Fruit fly (Drosophila melanogaster) whole organism, pupa: Measurements from ENCODE around the gene Acbp1.
A peak's percentile ranks its signal among the peaks of the same experiment; 100 is the strongest.

Experiments
- CG10348 ChIP-seq: fragments of 200-800 bp; sonication (Bioruptor generic); IDR thresholded peaks from 2 replicates; pipeline ENCODE4 v1.3.6; 2022; ENCODE audit warnings: missing biosample characterization, missing genetic modification characterization
- CG12605 ChIP-seq: fragments of 200-800 bp; sonication (Bioruptor generic); IDR thresholded peaks from 2 replicates; pipeline ENCODE4 v1.3.6; 2022; ENCODE audit warnings: missing biosample characterization, missing genetic modification characterization
- CG13204 ChIP-seq: fragments of 200-800 bp; sonication (Bioruptor generic); optimal IDR thresholded peaks from 2 replicates; lab custom pipeline; 2018; ENCODE audit warnings: missing biosample characterization, mild to moderate bottlenecking, missing genetic modification characterization, moderate library complexity
- CG14655 ChIP-seq: fragments of 200-800 bp; sonication (Bioruptor generic); optimal IDR thresholded peaks from 3 replicates; lab custom pipeline; 2017; ENCODE audit warnings: mild to moderate bottlenecking, missing biosample characterization, missing genetic modification reagents, missing genetic modification characterization
- CG15710 ChIP-seq: fragments of 200-800 bp; sonication (Bioruptor generic); optimal IDR thresholded peaks from 2 replicates; lab custom pipeline; 2018; ENCODE audit warnings: missing biosample characterization, mild to moderate bottlenecking, missing genetic modification characterization, moderate library complexity
- CG17806 ChIP-seq: fragments of 200-800 bp; sonication (Bioruptor generic); optimal IDR thresholded peaks from 2 replicates; lab custom pipeline; 2018; ENCODE audit warnings: missing biosample characterization, mild to moderate bottlenecking, missing genetic modification characterization, moderate library complexity
- CG32121 ChIP-seq: fragments of 200-800 bp; sonication (Bioruptor generic); IDR thresholded peaks from 2 replicates; pipeline ENCODE4 v1.3.6; 2022; ENCODE audit warnings: missing biosample characterization, missing genetic modification characterization
- CG34367 ChIP-seq: fragments of 200-800 bp; sonication (Bioruptor generic); optimal IDR thresholded peaks from 2 replicates; lab custom pipeline; 2018; ENCODE audit warnings: missing biosample characterization, mild to moderate bottlenecking, missing genetic modification characterization
- CG4496 ChIP-seq: fragments of 200-800 bp; sonication (Bioruptor generic); IDR thresholded peaks from 3 replicates; pipeline ENCODE4 v1.3.6; 2022; ENCODE audit warnings: missing biosample characterization, missing genetic modification characterization
- CG8159 ChIP-seq: fragments of 200-800 bp; sonication (Bioruptor generic); optimal IDR thresholded peaks from 3 replicates; lab custom pipeline; 2018; ENCODE audit warnings: missing biosample characterization, mild to moderate bottlenecking, missing genetic modification characterization, moderate library complexity
- CG8301 ChIP-seq: fragments of 200-800 bp; sonication (Bioruptor generic); optimal IDR thresholded peaks from 2 replicates; lab custom pipeline; 2018; ENCODE audit warnings: missing biosample characterization, mild to moderate bottlenecking, missing genetic modification characterization
- CG9948 ChIP-seq: fragments of 200-800 bp; sonication (Bioruptor generic); optimal IDR thresholded peaks from 2 replicates; lab custom pipeline; 2018; ENCODE audit warnings: missing biosample characterization, mild to moderate bottlenecking, missing genetic modification characterization, moderate library complexity
- D1 ChIP-seq: fragments of 200-800 bp; sonication (Bioruptor generic); optimal IDR thresholded peaks from 2 replicates; lab custom pipeline; 2018; ENCODE audit warnings: missing biosample characterization, mild to moderate bottlenecking, missing genetic modification characterization, moderate library complexity
- EcR ChIP-seq: fragments of 200-800 bp; sonication (Bioruptor generic); optimal IDR thresholded peaks from 3 replicates; lab custom pipeline; 2019; ENCODE audit warnings: missing biosample characterization, missing genetic modification characterization, mild to moderate bottlenecking, moderate library complexity, missing genetic modification reagents
- Ets98B ChIP-seq: fragments of 200-800 bp; sonication (Bioruptor generic); IDR thresholded peaks from 2 replicates; pipeline ENCODE4 v1.3.6; 2022; ENCODE audit warnings: missing biosample characterization, missing genetic modification characterization
- Pif1A ChIP-seq: fragments of 200-800 bp; sonication (Bioruptor generic); optimal IDR thresholded peaks from 3 replicates; lab custom pipeline; 2016; ENCODE audit warnings: missing biosample characterization, missing genetic modification characterization
- Pif1B ChIP-seq: fragments of 200-800 bp; sonication (Bioruptor generic); optimal IDR thresholded peaks from 3 replicates; lab custom pipeline; 2016; ENCODE audit warnings: missing biosample characterization, missing genetic modification characterization
- Snoo ChIP-seq: fragments of 200-800 bp; sonication (Bioruptor generic); optimal IDR thresholded peaks from 3 replicates; lab custom pipeline; 2017; ENCODE audit warnings: missing biosample characterization, mild to moderate bottlenecking, missing genetic modification characterization, inconsistent platforms
- fd96Ca ChIP-seq: fragments of 200-800 bp; sonication (Bioruptor generic); IDR thresholded peaks from 3 replicates; pipeline ENCODE4 v1.3.6; 2022; ENCODE audit warnings: missing biosample characterization, missing genetic modification characterization
- gl ChIP-seq: fragments of 200-800 bp; sonication (Bioruptor generic); optimal IDR thresholded peaks from 2 replicates; lab custom pipeline; 2018; ENCODE audit warnings: missing biosample characterization, mild to moderate bottlenecking, missing genetic modification characterization
- rn ChIP-seq: fragments of 200-800 bp; sonication (Bioruptor generic); IDR thresholded peaks from 2 replicates; pipeline ENCODE4 v1.3.6; 2022; ENCODE audit warnings: missing biosample characterization, missing genetic modification characterization

The Acbp1 gene

dm6 chr2L:8142760-8143159, 19.5 kb downstream of the Acbp1 start:
- no peak for TF ChIP-seq CG9948 (tag; lab: Kevin White, UChicago)
- TF ChIP-seq Ets98B (GFP tag; lab: Robert Waterston, UW) = no peak
- TF ChIP-seq CG17806 (tag; lab: Kevin White, UChicago) = no peak
- no peak for TF ChIP-seq rn
- TF ChIP-seq D1 (tag; lab: Kevin White, UChicago) = no peak
- TF ChIP-seq CG14655 (GFP tag; lab: Kevin White, UChicago) = no peak
- no peak for TF ChIP-seq CG4496
- no peak for TF ChIP-seq CG10348 (GFP tag; lab: Robert Waterston, UW)
- TF ChIP-seq CG8301 (tag; lab: Kevin White, UChicago) = no peak
- no peak for TF ChIP-seq CG15710 (tag; lab: Kevin White, UChicago)
- no peak for TF ChIP-seq CG12605
- TF ChIP-seq Pif1B (GFP tag; lab: Kevin White, UChicago) = no peak
- TF ChIP-seq fd96Ca (GFP tag; lab: Robert Waterston, UW) = no peak
- TF ChIP-seq Pif1A (GFP tag; lab: Kevin White, UChicago) = no peak
- TF ChIP-seq CG13204 (GFP tag; lab: Kevin White, UChicago) = no peak
- TF ChIP-seq CG32121 (GFP tag; lab: Robert Waterston, UW) = no peak
- no peak for TF ChIP-seq gl (tag; lab: Kevin White, UChicago)
- TF ChIP-seq Snoo (tag; lab: Kevin White, UChicago) = no peak
- TF ChIP-seq CG34367 (tag; lab: Kevin White, UChicago) = no peak

- TF ChIP-seq CG13204 (GFP tag; lab: Kevin White, UChicago) (no peak), Snoo (tag; lab: Kevin White, UChicago) (no peak), CG9948 (tag; lab: Kevin White, UChicago) (no peak), Ets98B (GFP tag; lab: Robert Waterston, UW) (no peak), CG4496 (no peak), CG34367 (tag; lab: Kevin White, UChicago) (no peak), CG17806 (tag; lab: Kevin White, UChicago) (no peak), CG8301 (tag; lab: Kevin White, UChicago) (no peak), fd96Ca (GFP tag; lab: Robert Waterston, UW) (no peak), EcR (GFP tag; lab: Kevin White, UChicago) (no peak), D1 (tag; lab: Kevin White, UChicago) (no peak), CG12605 (no peak), Pif1A (GFP tag; lab: Kevin White, UChicago) (no peak)
These were observed 28.4 kb downstream of the Acbp1 start for dm6 chr2L:8133772-8134386.

DNA sequence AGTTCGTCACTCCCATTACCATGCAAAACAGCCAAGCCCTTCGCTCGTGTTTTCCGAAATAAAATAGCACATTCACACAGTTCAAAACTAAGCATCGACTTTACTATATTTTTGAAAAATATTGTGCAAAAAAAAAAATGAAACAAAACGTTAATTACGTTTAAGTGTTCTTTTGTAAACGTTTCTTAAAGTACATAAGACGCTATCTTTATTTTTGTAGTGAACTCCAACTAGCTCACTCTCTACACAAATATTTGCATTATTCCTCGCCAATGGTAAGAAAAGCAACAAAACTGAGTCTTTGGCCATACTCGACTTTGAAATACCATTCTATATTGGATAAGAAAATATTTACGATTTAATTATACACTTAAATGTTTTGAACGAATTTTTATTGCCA, 31.5 kb downstream of the Acbp1 start:
- no peak for TF ChIP-seq rn

- TF ChIP-seq CG4496 = no peak
- no peak for TF ChIP-seq CG34367 (tag; lab: Kevin White, UChicago)
- TF ChIP-seq EcR (GFP tag; lab: Kevin White, UChicago) = peak; percentile 59
- no peak for TF ChIP-seq CG17806 (tag; lab: Kevin White, UChicago)
These were observed 32.1 kb downstream of the Acbp1 start for dm6 chr2L:8129996-8130641.

DNA sequence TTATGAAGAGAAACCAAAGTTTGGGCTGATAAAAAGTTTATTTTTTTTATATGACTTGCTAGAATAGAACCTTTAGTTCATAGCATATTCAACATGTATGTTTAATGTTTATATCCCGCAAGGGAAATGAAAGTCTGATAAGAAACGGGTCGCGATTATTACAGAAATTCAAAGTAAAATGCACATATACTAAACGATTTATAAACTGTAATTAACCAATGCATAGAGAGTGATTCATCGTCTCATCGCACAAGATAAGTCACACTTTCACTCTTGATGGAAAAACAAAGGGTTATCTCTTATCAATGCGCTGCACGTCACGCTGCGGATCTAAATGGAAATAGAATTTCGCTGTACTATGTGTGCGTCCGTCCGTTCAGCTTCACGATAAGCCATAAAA, 33.3 kb downstream of the Acbp1 start:
- no peak for TF ChIP-seq EcR (GFP tag; lab: Kevin White, UChicago)
- TF ChIP-seq CG4496 = 0 out of 3 replicates have a peak, but pooled peaks have one; percentile 6

dm6 chr2L:8126849-8127602, 35.2 kb downstream of the Acbp1 start, which contains the start of the genes CG12375 and CG8668:
TSS of gene CG12375 (minus strand) at chr2L:8126890.
TSS of gene CG8668 (plus strand) at chr2L:8127001.
- no peak for TF ChIP-seq Ets98B (GFP tag; lab: Robert Waterston, UW)
- TF ChIP-seq Pif1A (GFP tag; lab: Kevin White, UChicago) = no peak
- no peak for TF ChIP-seq D1 (tag; lab: Kevin White, UChicago)
- peak; percentile 46; the same call in 2 of the 3 replicates for TF ChIP-seq CG4496
- no peak for TF ChIP-seq CG17806 (tag; lab: Kevin White, UChicago)
- no peak for TF ChIP-seq Snoo (tag; lab: Kevin White, UChicago)
- no peak for TF ChIP-seq CG8159
- TF ChIP-seq CG12605 = 0 out of 2 replicates have a peak, but pooled peaks have one; percentile 6
- no peak for TF ChIP-seq CG14655 (GFP tag; lab: Kevin White, UChicago)
- no peak for TF ChIP-seq CG34367 (tag; lab: Kevin White, UChicago)
- no peak for TF ChIP-seq CG15710 (tag; lab: Kevin White, UChicago)
- TF ChIP-seq EcR (GFP tag; lab: Kevin White, UChicago) = peak; percentile 32
- no peak for TF ChIP-seq rn
- TF ChIP-seq, all 21 proteins: peak for 3
